Worm (Caenorhabditis elegans) whole organism, late embryonic: ENCODE data around the gene srz-12.

Experiments
- ceh-48 ChIP-seq: sonication (generic microtip); optimal IDR thresholded peaks from 2 replicates; lab custom pipeline; 2016; ENCODE audit warnings: missing genetic modification characterization, inconsistent platforms, missing compliant biosample characterization
- ceh-9 ChIP-seq: sonication (generic microtip); optimal IDR thresholded peaks from 2 replicates; lab custom pipeline; 2016; ENCODE audit warnings: mild to moderate bottlenecking, missing genetic modification characterization, inconsistent platforms, missing compliant biosample characterization
- dve-1 ChIP-seq: sonication (generic microtip); optimal IDR thresholded peaks from 2 replicates; lab custom pipeline; 2017; ENCODE audit warnings: antibody characterized with exemption, mild to moderate bottlenecking, missing genetic modification characterization, missing compliant biosample characterization
- elt-2 ChIP-seq: sonication (generic microtip); optimal IDR thresholded peaks from 2 replicates; lab custom pipeline; 2016; ENCODE audit warnings: missing genetic modification reagents, missing genetic modification characterization, missing compliant biosample characterization
- ets-4 ChIP-seq: sonication (generic microtip); optimal IDR thresholded peaks from 2 replicates; lab custom pipeline; 2016; ENCODE audit warnings: missing genetic modification characterization, missing compliant biosample characterization
- fkh-10 ChIP-seq: fragments of 150-350 bp; optimal IDR thresholded peaks from 2 replicates; lab custom pipeline; 2014; ENCODE audit warnings: missing biosample characterization, missing genetic modification reagents, missing genetic modification characterization
- fkh-6 ChIP-seq: sonication (generic microtip); optimal IDR thresholded peaks from 2 replicates; lab custom pipeline; 2016; ENCODE audit warnings: missing genetic modification characterization, missing compliant biosample characterization
- nhr-11 ChIP-seq: fragments of 150-350 bp; optimal IDR thresholded peaks from 2 replicates; lab custom pipeline; 2014; ENCODE audit warnings: missing biosample characterization, missing genetic modification characterization
- sox-2 ChIP-seq: fragments of 200-800 bp; sonication (Bioruptor generic); IDR thresholded peaks from 2 replicates; pipeline ENCODE4 v1.3.6; 2022; ENCODE audit warnings: missing genetic modification reagents, missing genetic modification characterization, missing compliant biosample characterization
- unc-55 ChIP-seq: sonication (generic microtip); optimal IDR thresholded peaks from 2 replicates; lab custom pipeline; 2017; ENCODE audit warnings: missing biosample characterization, missing genetic modification reagents, missing genetic modification characterization

DNA sequence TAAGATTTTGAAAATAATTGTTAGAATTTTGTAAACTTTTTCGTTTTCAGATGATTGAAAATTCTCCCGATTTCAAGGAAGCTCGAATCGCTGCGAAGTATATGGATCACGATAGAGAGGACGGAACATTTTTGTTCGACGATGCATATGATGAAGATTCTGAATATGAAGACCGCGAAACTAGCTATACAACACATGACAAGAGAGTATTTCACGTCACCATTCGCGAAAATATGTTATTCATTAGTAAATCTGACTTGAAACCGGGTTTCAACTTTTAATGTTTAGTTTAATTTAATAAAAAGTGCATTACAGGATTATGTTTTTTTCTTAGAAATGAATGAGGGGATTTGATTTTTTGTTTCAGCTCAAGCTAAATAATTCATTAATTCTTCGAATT is 7.9 kb upstream of the srz-12 start, which contains the start of gene str-57:
- TF ChIP-seq unc-55 (GFP tag; lab: Kevin White, UChicago), result no peak
- no peak for TF ChIP-seq fkh-6 (tag; lab: Kevin White, UChicago)
- TF ChIP-seq sox-2, result no peak
- no peak for TF ChIP-seq elt-2
- no peak for TF ChIP-seq dve-1
- no peak for TF ChIP-seq nhr-11 (tag; lab: Kevin White, UChicago)
- TF ChIP-seq ets-4, result no peak
- no peak for TF ChIP-seq ceh-48 (tag; lab: Kevin White, UChicago)
- no peak for TF ChIP-seq fkh-10 (GFP tag; lab: Kevin White, UChicago)
- no peak for TF ChIP-seq ceh-9
